Worm (Caenorhabditis elegans) whole organism, L4 larva: ENCODE measurements around the gene mec-7.
A peak's percentile ranks its signal among the peaks of the same experiment; 100 is the strongest.

Experiments used
- F26F4.8 ChIP-seq: fragments of 200-800 bp; sonication (Bioruptor generic); conservative IDR thresholded peaks from 2 replicates; pipeline ENCODE4 v1.3.6; 2022; ENCODE audit warnings: missing genetic modification characterization, missing compliant biosample characterization
- F37D6.2 ChIP-seq: sonication (generic microtip); optimal IDR thresholded peaks from 2 replicates; lab custom pipeline; 2016; ENCODE audit warnings: mild to moderate bottlenecking, missing genetic modification characterization, missing compliant biosample characterization
- T26A8.4 ChIP-seq: fragments of 200-800 bp; sonication (Bioruptor generic); IDR thresholded peaks from 2 replicates; pipeline ENCODE4 v1.3.6; 2022; ENCODE audit warnings: missing genetic modification characterization, missing compliant biosample characterization
- Y105C5A.15 ChIP-seq: fragments of 200-800 bp; sonication (Bioruptor generic); IDR thresholded peaks from 2 replicates; pipeline ENCODE4 v1.3.6; 2022; ENCODE audit warnings: missing genetic modification characterization, missing compliant biosample characterization
- Y48G9A.11 ChIP-seq: fragments of 200-800 bp; sonication (Bioruptor generic); IDR thresholded peaks from 2 replicates; pipeline ENCODE4 v1.3.6; 2022; ENCODE audit warnings: missing genetic modification reagents, missing genetic modification characterization, missing compliant biosample characterization
- Y5F2A.4 ChIP-seq: fragments of 200-800 bp; sonication (Bioruptor generic); optimal IDR thresholded peaks from 2 replicates; lab custom pipeline; 2018; ENCODE audit warnings: mild to moderate bottlenecking, missing genetic modification characterization, missing compliant biosample characterization
- ZK337.2 ChIP-seq: fragments of 200-800 bp; sonication (Bioruptor generic); IDR thresholded peaks from 2 replicates; pipeline ENCODE4 v1.3.6; 2022; ENCODE audit warnings: missing genetic modification reagents, missing genetic modification characterization, missing compliant biosample characterization
- aly-2 ChIP-seq: sonication (generic microtip); optimal IDR thresholded peaks from 2 replicates; lab custom pipeline; 2018; ENCODE audit warnings: missing biosample characterization, missing genetic modification characterization
- ama-1 ChIP-seq: fragments of 150-350 bp; optimal IDR thresholded peaks from 2 replicates; lab custom pipeline; 2014; ENCODE audit warnings: inconsistent platforms, mixed read lengths
- arid-1 ChIP-seq: fragments of 200-800 bp; sonication (Bioruptor generic); conservative IDR thresholded peaks from 2 replicates; pipeline ENCODE4 v1.3.6; 2022; ENCODE audit warnings: missing genetic modification reagents, missing genetic modification characterization, missing compliant biosample characterization
- attf-4 ChIP-seq: sonication (generic microtip); optimal IDR thresholded peaks from 3 replicates; lab custom pipeline; 2017; ENCODE audit warnings: missing biosample characterization, missing genetic modification characterization
- ceh-28 ChIP-seq: fragments of 150-350 bp; optimal IDR thresholded peaks from 2 replicates; lab custom pipeline; 2014; ENCODE audit warnings: missing biosample characterization, missing genetic modification reagents, missing genetic modification characterization
- ceh-32 ChIP-seq: sonication (generic microtip); optimal IDR thresholded peaks from 2 replicates; lab custom pipeline; 2016; ENCODE audit warnings: mild to moderate bottlenecking, missing genetic modification characterization, missing compliant biosample characterization; ENCODE audit not compliant: poor library complexity
- ceh-44 ChIP-seq: fragments of 200-800 bp; sonication (Bioruptor generic); IDR thresholded peaks from 2 replicates; pipeline ENCODE4 v1.3.6; 2022; ENCODE audit warnings: missing genetic modification reagents, missing genetic modification characterization, missing compliant biosample characterization
- ceh-62 ChIP-seq: sonication (generic microtip); optimal IDR thresholded peaks from 2 replicates; lab custom pipeline; 2017; ENCODE audit warnings: missing biosample characterization, missing genetic modification characterization
- cey-2 ChIP-seq: sonication (generic microtip); optimal IDR thresholded peaks from 3 replicates; lab custom pipeline; 2017; ENCODE audit warnings: missing genetic modification characterization, mild to moderate bottlenecking, missing compliant biosample characterization, antibody characterized with exemption, borderline replicate concordance; ENCODE audit not compliant: insufficient read depth
- ctbp-1 ChIP-seq: fragments of 200-800 bp; sonication (Bioruptor generic); IDR thresholded peaks from 2 replicates; pipeline ENCODE4 v1.3.6; 2022; ENCODE audit warnings: missing genetic modification reagents, missing genetic modification characterization, missing compliant biosample characterization
- daf-19 ChIP-seq: fragments of 200-800 bp; sonication (Bioruptor generic); conservative IDR thresholded peaks from 2 replicates; pipeline ENCODE4 v1.3.6; 2022; ENCODE audit warnings: missing genetic modification characterization, missing compliant biosample characterization
- daf-8 ChIP-seq: fragments of 200-800 bp; sonication (Bioruptor generic); IDR thresholded peaks from 2 replicates; pipeline ENCODE4 v1.3.6; 2022; ENCODE audit warnings: missing genetic modification characterization, missing compliant biosample characterization
- dmd-9 ChIP-seq: fragments of 200-800 bp; sonication (Bioruptor generic); IDR thresholded peaks from 2 replicates; pipeline ENCODE4 v1.3.6; 2022; ENCODE audit warnings: missing genetic modification reagents, missing genetic modification characterization, missing compliant biosample characterization
- dve-1 ChIP-seq: sonication (generic microtip); optimal IDR thresholded peaks from 2 replicates; lab custom pipeline; 2017; ENCODE audit warnings: antibody characterized with exemption, mild to moderate bottlenecking, missing genetic modification characterization, missing compliant biosample characterization; ENCODE audit not compliant: insufficient read depth
- egl-43 ChIP-seq: fragments of 200-800 bp; sonication (Bioruptor generic); IDR thresholded peaks from 2 replicates; pipeline ENCODE4 v1.3.6; 2022; ENCODE audit warnings: missing genetic modification reagents, missing genetic modification characterization, missing compliant biosample characterization
- fkh-10 ChIP-seq: fragments of 150-350 bp; optimal IDR thresholded peaks from 2 replicates; lab custom pipeline; 2014; ENCODE audit warnings: missing biosample characterization, missing genetic modification reagents, missing genetic modification characterization
- fos-1 ChIP-seq: fragments of 150-350 bp; optimal IDR thresholded peaks from 2 replicates; lab custom pipeline; 2014; ENCODE audit warnings: missing biosample characterization, missing genetic modification characterization
- hlh-30 ChIP-seq: sonication (generic microtip); optimal IDR thresholded peaks from 2 replicates; lab custom pipeline; 2017; ENCODE audit warnings: antibody characterized with exemption, mild to moderate bottlenecking, missing genetic modification characterization, missing compliant biosample characterization; ENCODE audit not compliant: insufficient read depth
- hmg-1.1 ChIP-seq: fragments of 200-800 bp; sonication (Bioruptor generic); IDR thresholded peaks from 2 replicates; pipeline ENCODE4 v1.3.6; 2022; ENCODE audit warnings: missing genetic modification reagents, missing genetic modification characterization, missing compliant biosample characterization
- lin-1 ChIP-seq: fragments of 200-800 bp; sonication (Bioruptor generic); IDR thresholded peaks from 2 replicates; pipeline ENCODE4 v1.3.6; 2022; ENCODE audit warnings: missing genetic modification reagents, missing genetic modification characterization, missing compliant biosample characterization
- lin-13 ChIP-seq: fragments of 150-350 bp; optimal IDR thresholded peaks from 2 replicates; lab custom pipeline; 2014; ENCODE audit warnings: missing biosample characterization, missing genetic modification reagents, missing genetic modification characterization
- lin-38 ChIP-seq: fragments of 200-800 bp; sonication (Bioruptor generic); IDR thresholded peaks from 2 replicates; pipeline ENCODE4 v1.3.6; 2022; ENCODE audit warnings: missing genetic modification reagents, missing genetic modification characterization, missing compliant biosample characterization
- lir-3 ChIP-seq: sonication (generic microtip); optimal IDR thresholded peaks from 2 replicates; lab custom pipeline; 2016; ENCODE audit warnings: mild to moderate bottlenecking, missing genetic modification characterization, missing compliant biosample characterization
- madf-5 ChIP-seq, 2 experiments: fragments of 200-800 bp; sonication (Bioruptor generic); IDR thresholded peaks; 2 replicates each; pipeline ENCODE4 v1.3.6; 2022; ENCODE audit warnings: missing compliant biosample characterization in 2 of 2, missing genetic modification characterization in 2 of 2
- mdt-29 ChIP-seq: fragments of 200-800 bp; sonication (Bioruptor generic); IDR thresholded peaks from 2 replicates; pipeline ENCODE4 v1.3.6; 2022; ENCODE audit warnings: missing genetic modification reagents, missing genetic modification characterization, missing compliant biosample characterization
- nhr-111 ChIP-seq: fragments of 200-800 bp; sonication (Bioruptor generic); optimal IDR thresholded peaks from 2 replicates; lab custom pipeline; 2018; ENCODE audit warnings: mild to moderate bottlenecking, missing genetic modification characterization, missing compliant biosample characterization
- nhr-25 ChIP-seq: sonication (generic microtip); optimal IDR thresholded peaks from 2 replicates; lab custom pipeline; 2017; ENCODE audit warnings: missing genetic modification characterization, mild to moderate bottlenecking, missing compliant biosample characterization, antibody characterized with exemption, moderate library complexity, borderline replicate concordance; ENCODE audit not compliant: insufficient read depth
- nhr-41 ChIP-seq: fragments of 200-800 bp; sonication (Bioruptor generic); IDR thresholded peaks from 2 replicates; pipeline ENCODE4 v1.3.6; 2022; ENCODE audit warnings: missing genetic modification reagents, missing genetic modification characterization, missing compliant biosample characterization
- nhr-48 ChIP-seq: sonication (generic microtip); optimal IDR thresholded peaks from 2 replicates; lab custom pipeline; 2016; ENCODE audit warnings: mild to moderate bottlenecking, missing genetic modification characterization, missing compliant biosample characterization
- php-3 ChIP-seq: fragments of 200-800 bp; sonication (Bioruptor generic); IDR thresholded peaks from 2 replicates; pipeline ENCODE4 v1.3.6; 2022; ENCODE audit warnings: missing genetic modification reagents, missing genetic modification characterization, missing compliant biosample characterization
- skn-1 ChIP-seq: fragments of 150-350 bp; optimal IDR thresholded peaks from 2 replicates; lab custom pipeline; 2014; ENCODE audit warnings: missing biosample characterization, missing genetic modification characterization
- snpc-1.2 ChIP-seq: fragments of 200-800 bp; sonication (Bioruptor generic); IDR thresholded peaks from 2 replicates; pipeline ENCODE4 v1.3.6; 2022; ENCODE audit warnings: missing genetic modification reagents, missing genetic modification characterization, missing compliant biosample characterization
- snpc-4 ChIP-seq: fragments of 150-350 bp; optimal IDR thresholded peaks from 2 replicates; lab custom pipeline; 2014; ENCODE audit warnings: missing biosample characterization, missing genetic modification characterization
- tag-97 ChIP-seq: fragments of 200-800 bp; sonication (Bioruptor generic); IDR thresholded peaks from 2 replicates; pipeline ENCODE4 v1.3.6; 2022; ENCODE audit warnings: missing genetic modification characterization, missing compliant biosample characterization
- unc-130 ChIP-seq: sonication (generic microtip); optimal IDR thresholded peaks from 2 replicates; lab custom pipeline; 2016; ENCODE audit warnings: missing genetic modification reagents, missing genetic modification characterization, missing compliant biosample characterization
- unc-39 ChIP-seq: sonication (generic microtip); optimal IDR thresholded peaks from 2 replicates; lab custom pipeline; 2017; ENCODE audit warnings: missing biosample characterization, missing genetic modification characterization
- vab-7 ChIP-seq: fragments of 200-800 bp; sonication (Bioruptor generic); IDR thresholded peaks from 2 replicates; pipeline ENCODE4 v1.3.6; 2022; ENCODE audit warnings: missing genetic modification reagents, missing genetic modification characterization, missing compliant biosample characterization
- zip-11 ChIP-seq: fragments of 200-800 bp; sonication (Bioruptor generic); IDR thresholded peaks from 2 replicates; pipeline ENCODE4 v1.3.6; 2022; ENCODE audit warnings: missing genetic modification characterization, missing compliant biosample characterization
- ztf-11 ChIP-seq: fragments of 150-350 bp; optimal IDR thresholded peaks from 2 replicates; lab custom pipeline; 2014; ENCODE audit warnings: missing biosample characterization, missing genetic modification characterization
- ztf-7 ChIP-seq: fragments of 150-350 bp; optimal IDR thresholded peaks from 2 replicates; lab custom pipeline; 2014; ENCODE audit warnings: missing biosample characterization, missing genetic modification characterization

mec-7 gene

DNA sequence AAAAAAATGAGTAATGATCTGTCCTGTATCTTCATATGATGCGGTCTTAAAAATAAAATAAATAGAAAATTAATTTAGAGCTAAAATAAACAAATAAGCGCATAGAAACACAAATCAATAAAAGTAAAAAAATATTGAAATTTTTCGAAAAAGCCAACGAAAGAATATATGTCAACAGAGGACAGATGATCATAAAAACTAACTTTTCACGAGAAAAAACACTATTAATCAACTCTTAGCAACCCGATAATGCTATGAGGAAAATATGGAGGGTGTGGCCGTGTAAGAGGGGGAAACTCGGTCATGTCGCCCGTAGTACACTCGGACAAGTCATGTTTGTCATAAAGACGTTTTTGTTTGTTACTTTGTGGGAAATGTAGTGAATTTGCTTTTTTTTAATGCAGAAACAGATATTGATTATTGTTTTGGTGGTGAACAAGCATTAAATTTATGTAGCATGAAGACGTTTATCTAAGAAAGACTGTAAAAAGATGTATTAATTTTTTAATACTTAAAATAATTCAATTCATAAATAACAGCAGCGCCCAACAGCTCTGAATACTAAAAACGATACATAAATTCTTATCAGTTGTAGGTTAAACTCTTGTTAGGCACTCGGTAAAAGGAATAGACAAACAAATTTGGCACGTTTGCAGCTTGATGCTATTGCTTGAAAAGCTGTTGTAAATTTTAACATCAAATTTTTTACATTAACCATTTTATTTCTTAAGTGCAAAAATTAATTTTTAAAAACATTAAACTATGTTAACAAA, 21.9 kb upstream of the mec-7 start, which contains the start of gene adm-4 (continued):
- TF ChIP-seq Y5F2A.4 (GFP tag; lab: Kevin White, UChicago): no peak
- TF ChIP-seq egl-43 (GFP tag; lab: Robert Waterston, UW): no peak
- TF ChIP-seq nhr-25 (tag; lab: Kevin White, UChicago): no peak
- TF ChIP-seq ama-1 (lab: Kevin White, UChicago): no peak
- no peak for TF ChIP-seq lin-1 (GFP tag; lab: Robert Waterston, UW)
- no peak for TF ChIP-seq tag-97
- TF ChIP-seq snpc-1.2: no peak
- no peak for TF ChIP-seq lir-3 (tag; lab: Kevin White, UChicago)
- TF ChIP-seq dve-1 (tag; lab: Kevin White, UChicago): no peak
- TF ChIP-seq lin-38 (GFP tag; lab: Robert Waterston, UW): no peak
- no peak for TF ChIP-seq Y105C5A.15 (GFP tag; lab: Robert Waterston, UW)
- TF ChIP-seq nhr-41 (GFP tag; lab: Robert Waterston, UW): no peak
- TF ChIP-seq ceh-32 (tag; lab: Kevin White, UChicago): no peak
- TF ChIP-seq nhr-48 (tag; lab: Kevin White, UChicago): no peak
- no peak for TF ChIP-seq ZK337.2 (GFP tag; lab: Robert Waterston, UW)
- TF ChIP-seq snpc-4 (tag; lab: Kevin White, UChicago): no peak
- TF ChIP-seq ztf-11: no peak
- no peak for TF ChIP-seq cey-2 (tag; lab: Kevin White, UChicago)
- TF ChIP-seq daf-8: no peak
- TF ChIP-seq F26F4.8 (GFP tag; lab: Robert Waterston, UW): no peak
- TF ChIP-seq dmd-9 (GFP tag; lab: Robert Waterston, UW): no peak
- TF ChIP-seq hmg-1.1: 0 out of 2 replicates have a peak, but pooled peaks have one; percentile 25
- peak; percentile 27 for TF ChIP-seq hlh-30 (tag; lab: Kevin White, UChicago)
- TF ChIP-seq fkh-10 (GFP tag; lab: Kevin White, UChicago): no peak
- TF ChIP-seq arid-1 (GFP tag; lab: Robert Waterston, UW): no peak
- no peak for TF ChIP-seq mdt-29 (GFP tag; lab: Robert Waterston, UW)

DNA sequence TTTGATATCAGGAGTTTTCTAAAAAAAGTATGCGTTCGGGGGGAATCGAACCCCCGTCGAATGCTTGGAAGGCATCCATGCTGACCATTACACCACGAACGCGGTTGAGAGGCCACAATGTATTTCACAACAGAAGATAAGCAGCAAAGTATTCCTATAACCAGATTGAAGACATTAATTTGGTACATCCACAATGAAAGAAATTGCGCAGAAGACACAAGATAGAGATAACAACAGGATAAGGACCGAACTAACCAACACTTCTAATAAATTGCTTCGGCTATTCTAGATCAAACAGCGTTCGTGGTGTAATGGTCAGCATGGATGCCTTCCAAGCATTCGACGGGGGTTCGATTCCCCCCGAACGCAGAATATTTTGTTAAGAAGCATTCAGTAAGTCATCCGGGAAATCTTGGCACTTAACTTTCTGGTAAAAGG, 17.8 kb upstream of the mec-7 start:
- peak; percentile 73; the same call in 1 of the 2 replicates for TF ChIP-seq Y48G9A.11 (GFP tag; lab: Robert Waterston, UW)
- TF ChIP-seq attf-4 (tag; lab: Kevin White, UChicago): no peak
- TF ChIP-seq F26F4.8 (GFP tag; lab: Robert Waterston, UW): peak; percentile 65; the same call in 1 of the 2 replicates
- 0 out of 2 replicates have a peak, but pooled peaks have one; percentile 32 for TF ChIP-seq lin-1 (GFP tag; lab: Robert Waterston, UW)
- TF ChIP-seq lin-13: no peak
- TF ChIP-seq skn-1: no peak
- peak; percentile 90 for TF ChIP-seq egl-43 (GFP tag; lab: Robert Waterston, UW)
- TF ChIP-seq fkh-10 (GFP tag; lab: Kevin White, UChicago): no peak
- TF ChIP-seq ceh-62 (tag; lab: Kevin White, UChicago): no peak
- no peak for TF ChIP-seq unc-39
- TF ChIP-seq mdt-29 (GFP tag; lab: Robert Waterston, UW): no peak
- peak; percentile 74 for TF ChIP-seq vab-7
- TF ChIP-seq daf-19 (GFP tag; lab: Robert Waterston, UW): peak; percentile 36; the same call in 1 of the 2 replicates
- no peak for TF ChIP-seq php-3 (GFP tag; lab: Robert Waterston, UW)
- peak; percentile 83 for TF ChIP-seq ctbp-1 (GFP tag; lab: Robert Waterston, UW)
- TF ChIP-seq aly-2 (tag; lab: Kevin White, UChicago): no peak
- TF ChIP-seq dve-1 (tag; lab: Kevin White, UChicago): peak; percentile 51
- TF ChIP-seq ceh-44 (GFP tag; lab: Robert Waterston, UW): no peak
- no peak for TF ChIP-seq zip-11 (GFP tag; lab: Robert Waterston, UW)
- no peak for TF ChIP-seq nhr-111 (GFP tag; lab: Kevin White, UChicago)
- no peak for TF ChIP-seq F37D6.2
- peak; percentile 4 for TF ChIP-seq unc-130 (GFP tag; lab: Kevin White, UChicago)
- TF ChIP-seq ztf-7: peak; percentile 7
- 0 out of 2 replicates have a peak, but pooled peaks have one; percentile 41 for TF ChIP-seq ZK337.2 (GFP tag; lab: Robert Waterston, UW)
- TF ChIP-seq ceh-28: no peak
- TF ChIP-seq madf-5 (GFP tag; IDR thresholded peaks at IDR 0.05; lab: Robert Waterston, UW): peak in 1 of 2 experiments; percentile 64; a peak in 1 of 4 replicates
- TF ChIP-seq T26A8.4 (GFP tag; lab: Robert Waterston, UW): peak; percentile 86
- TF ChIP-seq fos-1 (tag; lab: Kevin White, UChicago): no peak
